Worm (Caenorhabditis elegans): ENCODE measurements around the gene ccg-1.
"Not testable (repeated sequence)": the region's sequence is repeated elsewhere in the genome, so short reads cannot be mapped to it uniquely, and the experiment has no call there.

ccg-1 gene

ce11 chrIV:15275363-15275854 lies at the start of gene ccg-1:
Gene ccg-1, minus strand, starts transcription at chrIV:15275804.
- TF ChIP-seq fkh-2 (tag; optimal IDR thresholded peaks at IDR 0.05) (no peak), elt-1 (tag; optimal IDR thresholded peaks at IDR 0.05) (no peak), nhr-43 (tag; optimal IDR thresholded peaks at IDR 0.05; ENCODE audit: poor library complexity, severe bottlenecking) (no peak), pha-4 (tag; optimal IDR thresholded peaks at IDR 0.05) (no peak), nhr-76 (tag; optimal IDR thresholded peaks at IDR 0.05) (no peak), ama-1 (optimal IDR thresholded peaks at IDR 0.05) (no peak), lin-39 (tag; optimal IDR thresholded peaks at IDR 0.05) (no peak)

DNA sequence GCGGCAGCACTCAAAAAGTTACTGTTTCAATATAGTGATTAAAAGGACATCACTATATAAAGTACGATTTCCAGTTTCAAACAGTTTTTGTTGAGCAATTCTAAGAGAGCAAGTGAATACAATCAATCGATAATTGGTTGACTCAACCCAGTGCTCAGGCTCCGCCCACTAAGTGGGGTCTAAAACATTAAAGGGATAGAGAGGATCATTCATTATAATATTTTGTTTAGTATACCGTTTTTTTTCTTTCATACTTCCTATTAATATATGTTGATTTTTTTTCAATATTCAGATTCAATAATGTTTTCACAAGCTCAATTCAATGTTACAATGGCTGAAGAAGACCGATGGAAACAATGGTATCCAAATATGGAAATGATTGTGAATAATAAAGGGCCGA lies 48.0 kb upstream of the ccg-1 start, which contains the start of gene tbx-39:
Gene tbx-39, plus strand, starts transcription at position 301 of the 400 bp plus-strand sequence.
- TF ChIP-seq egl-5 (tag; optimal IDR thresholded peaks at IDR 0.05) (no peak), nfya-1 (tag; optimal IDR thresholded peaks at IDR 0.05; ENCODE audit: insufficient read depth) (no peak), tbx-2 (tag; optimal IDR thresholded peaks at IDR 0.05) (no peak), mdl-1 (tag; optimal IDR thresholded peaks at IDR 0.05) (no peak), ceh-28 (tag; optimal IDR thresholded peaks at IDR 0.05) (no peak), nhr-28 (tag; optimal IDR thresholded peaks at IDR 0.05) (no peak), snpc-4 (tag; optimal IDR thresholded peaks at IDR 0.05) (no peak), R02D3.7 (tag; optimal IDR thresholded peaks at IDR 0.05) (no peak), nhr-11 (tag; optimal IDR thresholded peaks at IDR 0.05) (no peak), ceh-16 (tag; optimal IDR thresholded peaks at IDR 0.05) (no peak), sea-2 (GFP tag; optimal IDR thresholded peaks at IDR 0.05) (no peak), nhr-237 (tag; optimal IDR thresholded peaks at IDR 0.05) (no peak), ZK546.5 (tag; optimal IDR thresholded peaks at IDR 0.05) (no peak), nhr-23 (tag; optimal IDR thresholded peaks at IDR 0.05) (no peak), nhr-77 (tag; optimal IDR thresholded peaks at IDR 0.05) (no peak), zag-1 (tag; optimal IDR thresholded peaks at IDR 0.05) (no peak), jun-1 (tag; optimal IDR thresholded peaks at IDR 0.05) (no peak), unc-62 (GFP tag; optimal IDR thresholded peaks at IDR 0.05) (no peak)

DNA sequence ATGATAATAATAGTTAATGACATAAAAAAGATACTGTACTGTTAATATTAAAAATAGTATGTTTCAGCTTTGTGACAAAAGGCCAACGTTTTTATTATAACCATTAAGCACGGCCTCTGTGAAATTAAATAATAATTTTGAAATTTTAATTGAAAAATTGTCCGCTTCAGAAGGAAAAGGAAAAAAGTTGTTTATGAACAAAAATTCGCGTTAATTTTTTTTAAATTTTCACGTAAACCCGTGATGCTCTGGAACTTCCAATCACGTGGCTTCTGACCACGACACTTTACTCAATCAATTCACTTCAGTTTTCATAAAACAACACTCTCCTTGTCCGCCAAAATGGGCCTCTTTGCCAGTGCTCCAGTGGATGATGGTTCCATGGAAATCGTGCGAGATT lies 45.7 kb upstream of the ccg-1 start, which contains the start of gene Y73F8A.15:
Gene Y73F8A.15, plus strand, starts transcription at position 301 of the 400 bp plus-strand sequence.
- no peak for TF ChIP-seq nhr-43 (tag; optimal IDR thresholded peaks at IDR 0.05; ENCODE audit: poor library complexity, severe bottlenecking)

- not testable (repeated sequence) for TF ChIP-seq nhr-28 (tag; optimal IDR thresholded peaks at IDR 0.05); sea-2 (GFP tag; optimal IDR thresholded peaks at IDR 0.05); egl-27 (tag; optimal IDR thresholded peaks at IDR 0.05)
These were observed 43.4 kb upstream of the ccg-1 start, which contains the start of gene Y73F8A.14 for ce11 chrIV:15318982-15319381. Gene Y73F8A.14, minus strand, starts transcription at chrIV:15319082.

ce11 chrIV:15315502-15315901 lies 39.9 kb upstream of the ccg-1 start:
- TF ChIP-seq pqm-1 (tag; optimal IDR thresholded peaks at IDR 0.05) (no peak), nhr-77 (tag; optimal IDR thresholded peaks at IDR 0.05) (no peak), unc-39 (tag; optimal IDR thresholded peaks at IDR 0.05) (no peak), fos-1 (tag; optimal IDR thresholded peaks at IDR 0.05) (no peak), tbx-2 (tag; optimal IDR thresholded peaks at IDR 0.05) (no peak), mml-1 (tag; optimal IDR thresholded peaks at IDR 0.05) (no peak), nhr-237 (tag; optimal IDR thresholded peaks at IDR 0.05) (no peak), nhr-28 (tag; optimal IDR thresholded peaks at IDR 0.05) (no peak), nhr-11 (tag; optimal IDR thresholded peaks at IDR 0.05) (no peak), elt-2 (tag; optimal IDR thresholded peaks at IDR 0.05) (no peak), jun-1 (tag; optimal IDR thresholded peaks at IDR 0.05) (no peak), ceh-82 (tag; optimal IDR thresholded peaks at IDR 0.05) (no peak), fkh-10 (GFP tag; optimal IDR thresholded peaks at IDR 0.05) (no peak), zag-1 (tag; optimal IDR thresholded peaks at IDR 0.05) (no peak), nhr-67 (tag; optimal IDR thresholded peaks at IDR 0.05) (no peak), elt-1 (tag; optimal IDR thresholded peaks at IDR 0.05) (no peak), ceh-28 (tag; optimal IDR thresholded peaks at IDR 0.05) (no peak), ztf-4 (tag; optimal IDR thresholded peaks at IDR 0.05) (no peak), lin-15B (tag; optimal IDR thresholded peaks at IDR 0.05) (no peak)

Measured in whole organism, L3 larva.